Fruit fly (Drosophila melanogaster): ENCODE data around the gene Oatp30B.

dm6 chr2L:9542578-9542977 is 21.6 kb downstream of the Oatp30B start, which contains the start of gene Cpr30B:
- TF ChIP-seq cnc (optimal IDR thresholded peaks at IDR 0.05) (no peak), CG12768 (GFP tag; optimal IDR thresholded peaks at IDR 0.05) (no peak), kay (GFP tag; ENCODE audit: borderline replicate concordance) (no peak), bab1 (GFP tag; optimal IDR thresholded peaks at IDR 0.05) (no peak), CG7101 (tag; optimal IDR thresholded peaks at IDR 0.05) (no peak), ovo (GFP tag; optimal IDR thresholded peaks at IDR 0.05) (no peak), CG33017 (tag; optimal IDR thresholded peaks at IDR 0.05) (no peak)
